Worm (Caenorhabditis elegans): ENCODE data around the gene unc-71.

- TF ChIP-seq cebp-1 (GFP tag; IDR thresholded peaks at IDR 0.05): no peak
- peak; percentile 34 for TF ChIP-seq cebp-1 (tag; optimal IDR thresholded peaks at IDR 0.05)
- no peak for TF ChIP-seq hsf-1 (GFP tag; IDR thresholded peaks at IDR 0.05)
- no peak for TF ChIP-seq madf-6 (GFP tag; IDR thresholded peaks at IDR 0.05)
- no peak for TF ChIP-seq dox-1 (GFP tag; IDR thresholded peaks at IDR 0.05)
- TF ChIP-seq K12H6.12 (tag; optimal IDR thresholded peaks at IDR 0.05): no peak
- TF ChIP-seq chd-7 (tag; optimal IDR thresholded peaks at IDR 0.05): no peak
- TF ChIP-seq ama-1 (optimal IDR thresholded peaks at IDR 0.05): no peak
- TF ChIP-seq ama-1 (GFP tag; optimal IDR thresholded peaks at IDR 0.05): no peak
- TF ChIP-seq ZK185.1 (tag; optimal IDR thresholded peaks at IDR 0.05; ENCODE audit: poor library complexity, severe bottlenecking): no peak
- no peak for TF ChIP-seq lir-1 (GFP tag; conservative IDR thresholded peaks at IDR 0.05)
Measured at ce11 chrIII:12847623-12848022, 43.9 kb downstream of the unc-71 start.

All from whole organism, young adult.